Worm (Caenorhabditis elegans): Measurements from ENCODE around the gene sshk-1.

The sshk-1 gene

ce11 chrV:20861080-20861479 lies 45.1 kb downstream of the sshk-1 start, which contains the start of gene try-4:
try-4 (minus strand) TSS chrV:20861153.
- TF ChIP-seq dao-5 (tag; optimal IDR thresholded peaks at IDR 0.05) (no peak), him-1 (tag; optimal IDR thresholded peaks at IDR 0.05) (no peak), W03F9.2 (tag; optimal IDR thresholded peaks at IDR 0.05) (no peak)

- TF ChIP-seq dao-5 (tag; optimal IDR thresholded peaks at IDR 0.05) (no peak), him-1 (tag; optimal IDR thresholded peaks at IDR 0.05) (no peak), W03F9.2 (tag; optimal IDR thresholded peaks at IDR 0.05) (no peak)
These were observed 46.7 kb downstream of the sshk-1 start, which contains the start of gene twk-35 for ce11 chrV:20862681-20863080. twk-35 (plus strand) TSS chrV:20862981.
